Worm (Caenorhabditis elegans) whole organism, L4 larva: ENCODE results near the gene cnnm-5.

Experiments
- D1046.2 ChIP-seq: fragments of 200-800 bp; sonication (Bioruptor generic); IDR thresholded peaks from 2 replicates; pipeline ENCODE4 v1.3.6; 2022; ENCODE audit warnings: missing genetic modification characterization, missing compliant biosample characterization
- F10B5.3 ChIP-seq: sonication (generic microtip); optimal IDR thresholded peaks from 2 replicates; lab custom pipeline; 2016; ENCODE audit warnings: mild to moderate bottlenecking, missing genetic modification characterization, missing compliant biosample characterization
- T26A8.4 ChIP-seq: fragments of 200-800 bp; sonication (Bioruptor generic); IDR thresholded peaks from 2 replicates; pipeline ENCODE4 v1.3.6; 2022; ENCODE audit warnings: missing genetic modification characterization, missing compliant biosample characterization
- Y105C5A.15 ChIP-seq: fragments of 200-800 bp; sonication (Bioruptor generic); IDR thresholded peaks from 2 replicates; pipeline ENCODE4 v1.3.6; 2022; ENCODE audit warnings: missing genetic modification characterization, missing compliant biosample characterization
- aha-1 ChIP-seq: fragments of 150-350 bp; peaks from one replicate; lab custom pipeline; 2014; ENCODE audit warnings: missing biosample characterization, missing genetic modification characterization
- ceh-20 ChIP-seq: fragments of 200-800 bp; sonication (Bioruptor generic); IDR thresholded peaks from 2 replicates; pipeline ENCODE4 v1.3.6; 2022; ENCODE audit warnings: missing genetic modification reagents, missing genetic modification characterization, missing compliant biosample characterization
- ceh-28 ChIP-seq: fragments of 150-350 bp; optimal IDR thresholded peaks from 2 replicates; lab custom pipeline; 2014; ENCODE audit warnings: missing biosample characterization, missing genetic modification reagents, missing genetic modification characterization
- ceh-32 ChIP-seq: sonication (generic microtip); optimal IDR thresholded peaks from 2 replicates; lab custom pipeline; 2016; ENCODE audit warnings: mild to moderate bottlenecking, missing genetic modification characterization, missing compliant biosample characterization; ENCODE audit not compliant: poor library complexity
- cey-2 ChIP-seq: sonication (generic microtip); optimal IDR thresholded peaks from 3 replicates; lab custom pipeline; 2017; ENCODE audit warnings: missing genetic modification characterization, mild to moderate bottlenecking, missing compliant biosample characterization, antibody characterized with exemption, borderline replicate concordance; ENCODE audit not compliant: insufficient read depth
- daf-12 ChIP-seq: fragments of 150-350 bp; optimal IDR thresholded peaks from 2 replicates; lab custom pipeline; 2014; ENCODE audit warnings: missing biosample characterization, missing genetic modification reagents, missing genetic modification characterization
- daf-19 ChIP-seq: fragments of 200-800 bp; sonication (Bioruptor generic); conservative IDR thresholded peaks from 2 replicates; pipeline ENCODE4 v1.3.6; 2022; ENCODE audit warnings: missing genetic modification characterization, missing compliant biosample characterization
- dpl-1 ChIP-seq: fragments of 150-350 bp; optimal IDR thresholded peaks from 2 replicates; lab custom pipeline; 2014; ENCODE audit warnings: missing biosample characterization, missing genetic modification reagents, missing genetic modification characterization
- duxl-1 ChIP-seq: sonication (generic microtip); optimal IDR thresholded peaks from 2 replicates; lab custom pipeline; 2016; ENCODE audit warnings: mild to moderate bottlenecking, missing genetic modification characterization, moderate library complexity, missing compliant biosample characterization; ENCODE audit not compliant: poor library complexity
- egl-27 ChIP-seq: sonication (generic microtip); optimal IDR thresholded peaks from 3 replicates; lab custom pipeline; 2017; ENCODE audit warnings: missing biosample characterization, missing genetic modification reagents, missing genetic modification characterization
- egl-43 ChIP-seq: fragments of 200-800 bp; sonication (Bioruptor generic); IDR thresholded peaks from 2 replicates; pipeline ENCODE4 v1.3.6; 2022; ENCODE audit warnings: missing genetic modification reagents, missing genetic modification characterization, missing compliant biosample characterization
- fos-1 ChIP-seq: fragments of 150-350 bp; optimal IDR thresholded peaks from 2 replicates; lab custom pipeline; 2014; ENCODE audit warnings: missing biosample characterization, missing genetic modification characterization
- gei-8 ChIP-seq: fragments of 200-800 bp; sonication (Bioruptor generic); optimal IDR thresholded peaks from 2 replicates; lab custom pipeline; 2018; ENCODE audit warnings: mild to moderate bottlenecking, missing genetic modification characterization, missing compliant biosample characterization
- hlh-11 ChIP-seq: fragments of 200-800 bp; sonication (Bioruptor generic); optimal IDR thresholded peaks from 2 replicates; lab custom pipeline; 2018; ENCODE audit warnings: mild to moderate bottlenecking, missing genetic modification characterization, missing compliant biosample characterization
- hlh-30 ChIP-seq: sonication (generic microtip); optimal IDR thresholded peaks from 2 replicates; lab custom pipeline; 2017; ENCODE audit warnings: antibody characterized with exemption, mild to moderate bottlenecking, missing genetic modification characterization, missing compliant biosample characterization; ENCODE audit not compliant: insufficient read depth
- hmg-1.1 ChIP-seq: fragments of 200-800 bp; sonication (Bioruptor generic); IDR thresholded peaks from 2 replicates; pipeline ENCODE4 v1.3.6; 2022; ENCODE audit warnings: missing genetic modification reagents, missing genetic modification characterization, missing compliant biosample characterization
- lin-1 ChIP-seq: fragments of 200-800 bp; sonication (Bioruptor generic); IDR thresholded peaks from 2 replicates; pipeline ENCODE4 v1.3.6; 2022; ENCODE audit warnings: missing genetic modification reagents, missing genetic modification characterization, missing compliant biosample characterization
- lsy-2 ChIP-seq, 2 experiments: fragments of 150-350 bp in 1 of 2; sonication (generic microtip) in 1 of 2; optimal IDR thresholded peaks; 2 replicates each; lab custom pipeline; 2014 to 2017; ENCODE audit warnings: missing biosample characterization in 2 of 2, missing genetic modification characterization in 2 of 2
- madf-5 ChIP-seq, 2 experiments: fragments of 200-800 bp; sonication (Bioruptor generic); IDR thresholded peaks; 2 replicates each; pipeline ENCODE4 v1.3.6; 2022; ENCODE audit warnings: missing compliant biosample characterization in 2 of 2, missing genetic modification characterization in 2 of 2
- mep-1 ChIP-seq: fragments of 150-350 bp; sonication (generic microtip); optimal IDR thresholded peaks from 3 replicates; lab custom pipeline; 2014; ENCODE audit warnings: missing biosample characterization, missing genetic modification characterization
- mes-2 ChIP-seq: sonication (generic microtip); optimal IDR thresholded peaks from 2 replicates; lab custom pipeline; 2016; ENCODE audit warnings: missing genotype, mild to moderate bottlenecking, missing genetic modification characterization, missing compliant biosample characterization; ENCODE audit not compliant: poor library complexity, severe bottlenecking
- mxl-2 ChIP-seq: fragments of 200-800 bp; sonication (Bioruptor generic); conservative IDR thresholded peaks from 2 replicates; pipeline ENCODE4 v1.3.6; 2022; ENCODE audit warnings: missing genetic modification reagents, missing genetic modification characterization, missing compliant biosample characterization
- nhr-10 ChIP-seq: fragments of 150-350 bp; optimal IDR thresholded peaks from 2 replicates; lab custom pipeline; 2014; ENCODE audit warnings: missing biosample characterization, missing genetic modification characterization
- nhr-11 ChIP-seq: fragments of 150-350 bp; optimal IDR thresholded peaks from 2 replicates; lab custom pipeline; 2014; ENCODE audit warnings: missing biosample characterization, missing genetic modification characterization
- nhr-25 ChIP-seq: sonication (generic microtip); optimal IDR thresholded peaks from 2 replicates; lab custom pipeline; 2017; ENCODE audit warnings: missing genetic modification characterization, mild to moderate bottlenecking, missing compliant biosample characterization, antibody characterized with exemption, moderate library complexity, borderline replicate concordance; ENCODE audit not compliant: insufficient read depth
- nhr-28 ChIP-seq: fragments of 150-350 bp; optimal IDR thresholded peaks from 2 replicates; lab custom pipeline; 2014; ENCODE audit warnings: missing biosample characterization, missing genetic modification characterization
- nhr-42 ChIP-seq: fragments of 200-800 bp; sonication (Bioruptor generic); IDR thresholded peaks from 2 replicates; pipeline ENCODE4 v1.3.6; 2022; ENCODE audit warnings: missing genetic modification characterization, missing compliant biosample characterization
- nhr-77 ChIP-seq: fragments of 150-350 bp; optimal IDR thresholded peaks from 2 replicates; lab custom pipeline; 2014; ENCODE audit warnings: missing biosample characterization, missing genetic modification characterization
- php-3 ChIP-seq: fragments of 200-800 bp; sonication (Bioruptor generic); IDR thresholded peaks from 2 replicates; pipeline ENCODE4 v1.3.6; 2022; ENCODE audit warnings: missing genetic modification reagents, missing genetic modification characterization, missing compliant biosample characterization
- pqm-1 ChIP-seq: sonication (generic microtip); optimal IDR thresholded peaks from 2 replicates; lab custom pipeline; 2017; ENCODE audit warnings: missing biosample characterization, missing genetic modification characterization
- saeg-2 ChIP-seq: fragments of 200-800 bp; sonication (Bioruptor generic); IDR thresholded peaks from 2 replicates; pipeline ENCODE4 v1.3.6; 2022; ENCODE audit warnings: missing genetic modification reagents, missing genetic modification characterization, missing compliant biosample characterization
- set-16 ChIP-seq: fragments of 200-800 bp; sonication (Bioruptor generic); IDR thresholded peaks from 2 replicates; pipeline ENCODE4 v1.3.6; 2022; ENCODE audit warnings: missing genetic modification reagents, missing genetic modification characterization, missing compliant biosample characterization
- skn-1 ChIP-seq: fragments of 150-350 bp; optimal IDR thresholded peaks from 2 replicates; lab custom pipeline; 2014; ENCODE audit warnings: missing biosample characterization, missing genetic modification characterization
- snpc-1.2 ChIP-seq: fragments of 200-800 bp; sonication (Bioruptor generic); IDR thresholded peaks from 2 replicates; pipeline ENCODE4 v1.3.6; 2022; ENCODE audit warnings: missing genetic modification reagents, missing genetic modification characterization, missing compliant biosample characterization
- tag-97 ChIP-seq: fragments of 200-800 bp; sonication (Bioruptor generic); IDR thresholded peaks from 2 replicates; pipeline ENCODE4 v1.3.6; 2022; ENCODE audit warnings: missing genetic modification characterization, missing compliant biosample characterization
- unc-39 ChIP-seq: sonication (generic microtip); optimal IDR thresholded peaks from 2 replicates; lab custom pipeline; 2017; ENCODE audit warnings: missing biosample characterization, missing genetic modification characterization
- unc-62 ChIP-seq, 3 experiments: fragments of 150-350 bp in 1 of 3; sonication (generic microtip); optimal IDR thresholded peaks in 2 of 3; peaks in 1 of 3; 1 replicate in 1 of 3; 2 replicates in 2 of 3; lab custom pipeline; 2014 to 2017; ENCODE audit warnings: missing biosample characterization in 3 of 3, missing genetic modification characterization in 3 of 3, missing genetic modification reagents in 3 of 3, missing genotype in 1 of 3
- zfp-2 ChIP-seq: sonication (generic microtip); optimal IDR thresholded peaks from 2 replicates; lab custom pipeline; 2016; ENCODE audit warnings: mild to moderate bottlenecking, missing genetic modification characterization, missing compliant biosample characterization
- zfp-3 ChIP-seq: fragments of 200-800 bp; sonication (Bioruptor generic); conservative IDR thresholded peaks from 2 replicates; pipeline ENCODE4 v1.3.6; 2022; ENCODE audit warnings: missing genetic modification reagents, missing genetic modification characterization, missing compliant biosample characterization
- zip-11 ChIP-seq: fragments of 200-800 bp; sonication (Bioruptor generic); IDR thresholded peaks from 2 replicates; pipeline ENCODE4 v1.3.6; 2022; ENCODE audit warnings: missing genetic modification characterization, missing compliant biosample characterization
- ztf-11 ChIP-seq: fragments of 150-350 bp; optimal IDR thresholded peaks from 2 replicates; lab custom pipeline; 2014; ENCODE audit warnings: missing biosample characterization, missing genetic modification characterization

The cnnm-5 gene

ce11 chrIII:3814421-3814820 is 14.6 kb downstream of the cnnm-5 start:
- no peak for TF ChIP-seq daf-12 (tag; lab: Kevin White, UChicago)
- TF ChIP-seq T26A8.4 (GFP tag; lab: Robert Waterston, UW) = no peak
- TF ChIP-seq egl-43 (GFP tag; lab: Robert Waterston, UW) = no peak
- TF ChIP-seq unc-62 (GFP tag; optimal IDR thresholded peaks at IDR 0.05 in 1 of 2; lab: Kevin White, UChicago) = peak in 1 of 2 experiments; percentile 94
- no peak for TF ChIP-seq unc-62 (tag; optimal IDR thresholded peaks at IDR 0.05; lab: Kevin White, UChicago)
- TF ChIP-seq nhr-77 (tag; lab: Kevin White, UChicago) = no peak
- no peak for TF ChIP-seq zip-11
- TF ChIP-seq fos-1 (tag; lab: Kevin White, UChicago) = no peak
- no peak for TF ChIP-seq egl-27 (tag; lab: Kevin White, UChicago)

- no peak for TF ChIP-seq nhr-10
- TF ChIP-seq lsy-2 (tag; optimal IDR thresholded peaks at IDR 0.05; lab: Kevin White, UChicago) = no peak
- TF ChIP-seq nhr-25 = peak; percentile 69
- TF ChIP-seq hlh-30 (tag; lab: Kevin White, UChicago) = peak; percentile 53
- TF ChIP-seq nhr-28 (tag; lab: Kevin White, UChicago) = peak; percentile 20
- no peak for TF ChIP-seq php-3
- TF ChIP-seq unc-39 (tag; lab: Kevin White, UChicago) = no peak
- TF ChIP-seq aha-1 (tag; lab: Kevin White, UChicago) = peak; percentile 69
- peak; percentile 11 for TF ChIP-seq mes-2
Measured at ce11 chrIII:3812369-3812993, 16.5 kb downstream of the cnnm-5 start.

ce11 chrIII:3811375-3811924 is 17.6 kb downstream of the cnnm-5 start:
- TF ChIP-seq php-3 (no peak), madf-5 (GFP tag; IDR thresholded peaks at IDR 0.05; lab: Robert Waterston, UW) (no peak), ceh-20 (GFP tag; lab: Robert Waterston, UW) (no peak), F10B5.3 (tag; lab: Kevin White, UChicago) (no peak), ztf-11 (tag; lab: Kevin White, UChicago) (no peak), snpc-1.2 (GFP tag; lab: Robert Waterston, UW) (no peak), gei-8 (GFP tag; lab: Kevin White, UChicago) (no peak), egl-43 (GFP tag; lab: Robert Waterston, UW) (no peak), duxl-1 (tag; lab: Kevin White, UChicago) (no peak), daf-19 (GFP tag; lab: Robert Waterston, UW) (no peak), Y105C5A.15 (no peak), hlh-30 (tag; lab: Kevin White, UChicago) (no peak), mep-1 (tag; lab: Kevin White, UChicago) (peak; percentile 26), D1046.2 (GFP tag; lab: Robert Waterston, UW) (no peak), skn-1 (tag; lab: Kevin White, UChicago) (no peak), zfp-3 (GFP tag; lab: Robert Waterston, UW) (0 out of 2 replicates have a peak, but pooled peaks have one; percentile 16), egl-27 (tag; lab: Kevin White, UChicago) (no peak), ceh-32 (tag; lab: Kevin White, UChicago) (no peak), set-16 (GFP tag; lab: Robert Waterston, UW) (no peak), nhr-11 (no peak), fos-1 (tag; lab: Kevin White, UChicago) (no peak), hlh-11 (tag; lab: Kevin White, UChicago) (peak; percentile 1), cey-2 (tag; lab: Kevin White, UChicago) (no peak), lin-1 (GFP tag; lab: Robert Waterston, UW) (no peak), nhr-42 (no peak), mxl-2 (GFP tag; lab: Robert Waterston, UW) (no peak), ceh-28 (no peak), saeg-2 (GFP tag; lab: Robert Waterston, UW) (no peak), tag-97 (GFP tag; lab: Robert Waterston, UW) (no peak), pqm-1 (no peak), hmg-1.1 (GFP tag; lab: Robert Waterston, UW) (0 out of 2 replicates have a peak, but pooled peaks have one; percentile 35), nhr-28 (tag; lab: Kevin White, UChicago) (peak; percentile 59), aha-1 (tag; lab: Kevin White, UChicago) (peak; percentile 46), nhr-10 (no peak), dpl-1 (GFP tag; lab: Kevin White, UChicago) (no peak), zfp-2 (tag; lab: Kevin White, UChicago) (no peak)
